Worm (Caenorhabditis elegans) whole organism, L2 larva: Measurements from ENCODE around the gene unc-9.
A peak's percentile ranks its signal among the peaks of the same experiment; 100 is the strongest.

Experiments
- C34F6.9 ChIP-seq: fragments of 150-350 bp; optimal IDR thresholded peaks from 2 replicates; lab custom pipeline; 2014; ENCODE audit warnings: missing biosample characterization, missing genetic modification characterization
- F13H6.1 ChIP-seq: sonication (generic microtip); optimal IDR thresholded peaks from 2 replicates; lab custom pipeline; 2016; ENCODE audit warnings: missing genetic modification characterization, missing compliant biosample characterization
- R02D3.7 ChIP-seq: fragments of 150-350 bp; optimal IDR thresholded peaks from 2 replicates; lab custom pipeline; 2014; ENCODE audit warnings: missing biosample characterization, missing genetic modification characterization
- ZK546.5 ChIP-seq: sonication (generic microtip); optimal IDR thresholded peaks from 2 replicates; lab custom pipeline; 2017; ENCODE audit warnings: missing biosample characterization, missing genetic modification characterization
- aly-2 ChIP-seq: fragments of 150-350 bp; optimal IDR thresholded peaks from 2 replicates; lab custom pipeline; 2014; ENCODE audit warnings: missing biosample characterization, missing genetic modification characterization
- ama-1 ChIP-seq: fragments of 150-350 bp; optimal IDR thresholded peaks from 2 replicates; lab custom pipeline; 2018; ENCODE audit warnings: inconsistent platforms
- blmp-1 ChIP-seq: sonication (generic microtip); optimal IDR thresholded peaks from 2 replicates; lab custom pipeline; 2017; ENCODE audit warnings: missing genetic modification characterization, mild to moderate bottlenecking, missing compliant biosample characterization, antibody characterized with exemption, moderate library complexity; ENCODE audit not compliant: insufficient read depth
- ceh-16 ChIP-seq: fragments of 150-350 bp; optimal IDR thresholded peaks from 2 replicates; lab custom pipeline; 2014; ENCODE audit warnings: missing biosample characterization, missing genetic modification characterization
- dmd-4 ChIP-seq: sonication (generic microtip); optimal IDR thresholded peaks from 2 replicates; lab custom pipeline; 2017; ENCODE audit warnings: missing biosample characterization, missing genetic modification characterization
- egl-27 ChIP-seq: sonication (generic microtip); optimal IDR thresholded peaks from 3 replicates; lab custom pipeline; 2017; ENCODE audit warnings: missing biosample characterization, missing genetic modification reagents, missing genetic modification characterization
- elt-1 ChIP-seq: fragments of 150-350 bp; optimal IDR thresholded peaks from 2 replicates; lab custom pipeline; 2014; ENCODE audit warnings: missing biosample characterization, missing genetic modification characterization
- fos-1 ChIP-seq: fragments of 150-350 bp; optimal IDR thresholded peaks from 2 replicates; lab custom pipeline; 2014; ENCODE audit warnings: missing biosample characterization, missing genetic modification characterization
- gmeb-1 ChIP-seq: fragments of 150-350 bp; optimal IDR thresholded peaks from 2 replicates; lab custom pipeline; 2014; ENCODE audit warnings: missing biosample characterization, missing genetic modification characterization
- lin-11 ChIP-seq: fragments of 150-350 bp; sonication (generic microtip); optimal IDR thresholded peaks from 2 replicates; lab custom pipeline; 2014; ENCODE audit warnings: missing biosample characterization, missing genetic modification characterization, inconsistent platforms, mixed read lengths
- lin-13 ChIP-seq: fragments of 150-350 bp; optimal IDR thresholded peaks from 2 replicates; lab custom pipeline; 2014; ENCODE audit warnings: missing biosample characterization, missing genetic modification reagents, missing genetic modification characterization
- lin-39 ChIP-seq: fragments of 150-350 bp; optimal IDR thresholded peaks from 2 replicates; lab custom pipeline; 2014; ENCODE audit warnings: missing biosample characterization, missing genetic modification reagents, missing genetic modification characterization
- lsy-2 ChIP-seq, 2 experiments: fragments of 150-350 bp in 1 of 2; sonication (generic microtip) in 1 of 2; optimal IDR thresholded peaks; 2 replicates each; lab custom pipeline; 2014 to 2017; ENCODE audit warnings: missing biosample characterization in 2 of 2, missing genetic modification characterization in 2 of 2
- mdl-1 ChIP-seq, 2 experiments: fragments of 150-350 bp in 1 of 2; sonication (generic microtip) in 1 of 2; optimal IDR thresholded peaks; 2 replicates each; lab custom pipeline; 2017; ENCODE audit warnings: missing biosample characterization in 2 of 2, missing genetic modification characterization in 2 of 2
- nhr-11 ChIP-seq: fragments of 150-350 bp; optimal IDR thresholded peaks from 2 replicates; lab custom pipeline; 2014; ENCODE audit warnings: missing biosample characterization, missing genetic modification characterization
- nhr-12 ChIP-seq: fragments of 150-350 bp; optimal IDR thresholded peaks from 2 replicates; lab custom pipeline; 2014; ENCODE audit warnings: missing biosample characterization, missing genetic modification characterization
- nhr-129 ChIP-seq: fragments of 150-350 bp; optimal IDR thresholded peaks from 2 replicates; lab custom pipeline; 2014; ENCODE audit warnings: missing biosample characterization, missing genetic modification characterization
- nhr-21 ChIP-seq: fragments of 150-350 bp; optimal IDR thresholded peaks from 2 replicates; lab custom pipeline; 2014; ENCODE audit warnings: missing biosample characterization, missing genetic modification characterization
- nhr-23 ChIP-seq: fragments of 150-350 bp; optimal IDR thresholded peaks from 2 replicates; lab custom pipeline; 2014; ENCODE audit warnings: missing biosample characterization, missing genetic modification reagents, missing genetic modification characterization
- nhr-237 ChIP-seq: fragments of 150-350 bp; optimal IDR thresholded peaks from 2 replicates; lab custom pipeline; 2014; ENCODE audit warnings: missing biosample characterization, missing genetic modification characterization
- nhr-25 ChIP-seq: fragments of 150-350 bp; sonication (generic microtip); optimal IDR thresholded peaks from 3 replicates; lab custom pipeline; 2014; ENCODE audit warnings: missing biosample characterization, missing genetic modification characterization
- peb-1 ChIP-seq: fragments of 150-350 bp; optimal IDR thresholded peaks from 2 replicates; lab custom pipeline; 2014; ENCODE audit warnings: missing biosample characterization, missing genetic modification characterization
- sem-4 ChIP-seq: fragments of 150-350 bp; optimal IDR thresholded peaks from 2 replicates; lab custom pipeline; 2014; ENCODE audit warnings: missing biosample characterization, missing genetic modification reagents, missing genetic modification characterization
- skn-1 ChIP-seq: sonication (generic microtip); optimal IDR thresholded peaks from 2 replicates; lab custom pipeline; 2017; ENCODE audit warnings: missing biosample characterization, missing genetic modification characterization
- sma-3 ChIP-seq: sonication (generic microtip); optimal IDR thresholded peaks from 2 replicates; lab custom pipeline; 2016; ENCODE audit warnings: missing genetic modification reagents, missing genetic modification characterization, missing compliant biosample characterization
- sma-9 ChIP-seq, 2 experiments: fragments of 150-350 bp in 1 of 2; sonication (generic microtip) in 1 of 2; optimal IDR thresholded peaks; 2 replicates each; lab custom pipeline; 2014 to 2016; ENCODE audit warnings: missing genetic modification characterization in 2 of 2, mild to moderate bottlenecking in 1 of 2, missing biosample characterization in 1 of 2, missing compliant biosample characterization in 1 of 2, missing genetic modification reagents in 1 of 2, moderate library complexity in 1 of 2
- snpc-4 ChIP-seq: fragments of 150-350 bp; optimal IDR thresholded peaks from 2 replicates; lab custom pipeline; 2014; ENCODE audit warnings: missing biosample characterization, missing genetic modification characterization
- unc-39 ChIP-seq: fragments of 150-350 bp; optimal IDR thresholded peaks from 2 replicates; lab custom pipeline; 2014; ENCODE audit warnings: missing biosample characterization, missing genetic modification characterization
- unc-55 ChIP-seq: fragments of 150-350 bp; sonication (generic microtip); optimal IDR thresholded peaks from 3 replicates; lab custom pipeline; 2014; ENCODE audit warnings: missing biosample characterization, missing genetic modification reagents, missing genetic modification characterization
- unc-62 ChIP-seq: fragments of 150-350 bp; optimal IDR thresholded peaks from 2 replicates; lab custom pipeline; 2014; ENCODE audit warnings: missing biosample characterization, missing genetic modification reagents, missing genetic modification characterization
- zag-1 ChIP-seq: fragments of 150-350 bp; optimal IDR thresholded peaks from 2 replicates; lab custom pipeline; 2014; ENCODE audit warnings: missing biosample characterization, missing genetic modification characterization
- ztf-4 ChIP-seq: fragments of 150-350 bp; optimal IDR thresholded peaks from 2 replicates; lab custom pipeline; 2014; ENCODE audit warnings: missing biosample characterization, missing genetic modification characterization

unc-9 gene

ce11 chrX:13216802-13217201, 15.2 kb downstream of the unc-9 start, which contains the start of gene R12H7.4:
Gene R12H7.4 (plus strand): TSS chrX:13217102.
- TF ChIP-seq ZK546.5 (tag; lab: Kevin White, UChicago) (no peak), nhr-129 (no peak), sma-9 (GFP tag; optimal IDR thresholded peaks at IDR 0.05; lab: Kevin White, UChicago) (no peak), sma-9 (tag; optimal IDR thresholded peaks at IDR 0.05; lab: Kevin White, UChicago) (no peak)

ce11 chrX:13217940-13218339, 16.4 kb downstream of the unc-9 start:
- TF ChIP-seq lin-39 (tag; lab: Kevin White, UChicago) (no peak), C34F6.9 (tag; lab: Kevin White, UChicago) (no peak), nhr-11 (no peak), skn-1 (tag; lab: Kevin White, UChicago) (no peak), lsy-2 (tag; optimal IDR thresholded peaks at IDR 0.05; lab: Kevin White, UChicago) (no peak), dmd-4 (tag; lab: Kevin White, UChicago) (no peak), nhr-21 (tag; lab: Kevin White, UChicago) (no peak), sma-3 (GFP tag; lab: Kevin White, UChicago) (no peak), lin-13 (GFP tag; lab: Kevin White, UChicago) (no peak), mdl-1 (tag; optimal IDR thresholded peaks at IDR 0.05; lab: Kevin White, UChicago) (no peak), nhr-25 (tag; lab: Kevin White, UChicago) (no peak), nhr-237 (tag; lab: Kevin White, UChicago) (no peak)

- TF ChIP-seq nhr-129, result peak; percentile 52
- peak; percentile 43 for TF ChIP-seq F13H6.1 (tag; lab: Kevin White, UChicago)
- TF ChIP-seq snpc-4 (tag; lab: Kevin White, UChicago), result peak; percentile 86
- TF ChIP-seq ztf-4 (tag; lab: Kevin White, UChicago), result peak; percentile 11
- peak; percentile 27 for TF ChIP-seq sma-9 (GFP tag; optimal IDR thresholded peaks at IDR 0.05; lab: Kevin White, UChicago)
- no peak for TF ChIP-seq sma-9 (tag; optimal IDR thresholded peaks at IDR 0.05; lab: Kevin White, UChicago)
- peak; percentile 9 for TF ChIP-seq C34F6.9 (tag; lab: Kevin White, UChicago)
- TF ChIP-seq nhr-23 (tag; lab: Kevin White, UChicago), result no peak
- no peak for TF ChIP-seq unc-62 (GFP tag; lab: Kevin White, UChicago)
Measured at ce11 chrX:13220609-13221008, 19.0 kb downstream of the unc-9 start.

- peak; percentile 30 for TF ChIP-seq fos-1
- TF ChIP-seq sma-9 (GFP tag; optimal IDR thresholded peaks at IDR 0.05; lab: Kevin White, UChicago), result peak; percentile 4
- no peak for TF ChIP-seq sma-9 (tag; optimal IDR thresholded peaks at IDR 0.05; lab: Kevin White, UChicago)
- no peak for TF ChIP-seq nhr-12
- TF ChIP-seq zag-1, result no peak
- TF ChIP-seq nhr-129, result peak; percentile 48
- peak in 1 of 2 experiments; percentile 9 for TF ChIP-seq lsy-2 (tag; optimal IDR thresholded peaks at IDR 0.05; lab: Kevin White, UChicago)
Measured at ce11 chrX:13221357-13221756, 19.8 kb downstream of the unc-9 start, which contains the start of gene asp-4. Gene asp-4 (minus strand): TSS chrX:13221462.

ce11 chrX:13223437-13223836, 21.9 kb downstream of the unc-9 start, which contains the start of gene skr-20:
Gene skr-20 (minus strand): TSS chrX:13223537.
- TF ChIP-seq nhr-23 (tag; lab: Kevin White, UChicago) (no peak), elt-1 (tag; lab: Kevin White, UChicago) (no peak), unc-55 (no peak), sma-3 (GFP tag; lab: Kevin White, UChicago) (no peak), blmp-1 (tag; lab: Kevin White, UChicago) (no peak), nhr-11 (no peak), gmeb-1 (tag; lab: Kevin White, UChicago) (no peak), lin-39 (tag; lab: Kevin White, UChicago) (no peak), sem-4 (tag; lab: Kevin White, UChicago) (no peak), ZK546.5 (tag; lab: Kevin White, UChicago) (no peak), ceh-16 (no peak), ama-1 (lab: Kevin White, UChicago) (no peak)

- TF ChIP-seq peb-1 (tag; lab: Kevin White, UChicago), result no peak
- no peak for TF ChIP-seq R02D3.7
- TF ChIP-seq ceh-16, result no peak
- TF ChIP-seq lin-13 (GFP tag; lab: Kevin White, UChicago), result no peak
- TF ChIP-seq skn-1 (tag; lab: Kevin White, UChicago), result no peak
- no peak for TF ChIP-seq nhr-11
- no peak for TF ChIP-seq unc-39 (tag; lab: Kevin White, UChicago)
- no peak for TF ChIP-seq snpc-4 (tag; lab: Kevin White, UChicago)
- TF ChIP-seq blmp-1 (tag; lab: Kevin White, UChicago), result no peak
- TF ChIP-seq nhr-12, result no peak
- TF ChIP-seq egl-27 (tag; lab: Kevin White, UChicago), result no peak
- TF ChIP-seq ama-1 (lab: Kevin White, UChicago), result no peak
- TF ChIP-seq lsy-2 (tag; optimal IDR thresholded peaks at IDR 0.05; lab: Kevin White, UChicago), result no peak
- no peak for TF ChIP-seq ztf-4 (tag; lab: Kevin White, UChicago)
- TF ChIP-seq nhr-25 (tag; lab: Kevin White, UChicago), result no peak
- TF ChIP-seq aly-2 (tag; lab: Kevin White, UChicago), result no peak
- no peak for TF ChIP-seq lin-11 (tag; lab: Kevin White, UChicago)
- no peak for TF ChIP-seq ZK546.5 (tag; lab: Kevin White, UChicago)
- no peak for TF ChIP-seq nhr-21 (tag; lab: Kevin White, UChicago)
- TF ChIP-seq F13H6.1 (tag; lab: Kevin White, UChicago), result no peak
Measured at ce11 chrX:13224608-13225007, 23.0 kb downstream of the unc-9 start, which contains the start of gene skr-19. Gene skr-19 (minus strand): TSS chrX:13224708.
